Worm (Caenorhabditis elegans) whole organism, mixed stage, embryonic: ENCODE data around the gene gcy-20.

Experiments used
- M03D4.4 ChIP-seq: sonication (generic microtip); optimal IDR thresholded peaks from 2 replicates; lab custom pipeline; 2017; ENCODE audit warnings: mild to moderate bottlenecking, missing genetic modification characterization, missing compliant biosample characterization
- bed-3 ChIP-seq: fragments of 200-800 bp; sonication (Bioruptor generic); optimal IDR thresholded peaks from 3 replicates; lab custom pipeline; 2018; ENCODE audit warnings: mild to moderate bottlenecking, missing genetic modification characterization, moderate library complexity, missing compliant biosample characterization
- blmp-1 ChIP-seq: fragments of 150-350 bp; optimal IDR thresholded peaks from 2 replicates; lab custom pipeline; 2014; ENCODE audit warnings: missing biosample characterization, missing genetic modification characterization
- ceh-39 ChIP-seq: fragments of 150-350 bp; optimal IDR thresholded peaks from 2 replicates; lab custom pipeline; 2014; ENCODE audit warnings: missing biosample characterization, missing genetic modification characterization
- ceh-43 ChIP-seq: fragments of 200-800 bp; sonication (Bioruptor generic); optimal IDR thresholded peaks from 2 replicates; lab custom pipeline; 2018; ENCODE audit warnings: mild to moderate bottlenecking, missing genetic modification characterization, moderate library complexity, missing compliant biosample characterization
- ceh-83 ChIP-seq: fragments of 200-800 bp; sonication (Bioruptor generic); optimal IDR thresholded peaks from 2 replicates; lab custom pipeline; 2018; ENCODE audit warnings: mild to moderate bottlenecking, missing genetic modification characterization, missing compliant biosample characterization
- ces-1 ChIP-seq: fragments of 150-350 bp; optimal IDR thresholded peaks from 2 replicates; lab custom pipeline; 2014; ENCODE audit warnings: missing biosample characterization, missing genetic modification reagents, missing genetic modification characterization
- drap-1 ChIP-seq: fragments of 200-800 bp; sonication (Bioruptor generic); optimal IDR thresholded peaks from 3 replicates; lab custom pipeline; 2018; ENCODE audit warnings: mild to moderate bottlenecking, missing genetic modification characterization, missing compliant biosample characterization
- elt-1 ChIP-seq: sonication (generic microtip); optimal IDR thresholded peaks from 2 replicates; lab custom pipeline; 2017; ENCODE audit warnings: missing genetic modification characterization, mild to moderate bottlenecking, missing compliant biosample characterization, antibody characterized with exemption, moderate library complexity, borderline replicate concordance; ENCODE audit not compliant: insufficient read depth
- elt-3 ChIP-seq: fragments of 150-350 bp; optimal IDR thresholded peaks from 2 replicates; lab custom pipeline; 2014; ENCODE audit warnings: missing biosample characterization, missing genetic modification characterization
- ham-2 ChIP-seq: fragments of 200-800 bp; sonication (Bioruptor generic); optimal IDR thresholded peaks from 2 replicates; lab custom pipeline; 2018; ENCODE audit warnings: mild to moderate bottlenecking, missing genetic modification characterization, missing compliant biosample characterization
- hlh-1 ChIP-seq: fragments of 150-350 bp; optimal IDR thresholded peaks from 2 replicates; lab custom pipeline; 2014; ENCODE audit warnings: missing biosample characterization, missing genetic modification reagents, missing genetic modification characterization
- lin-13 ChIP-seq: fragments of 150-350 bp; optimal IDR thresholded peaks from 2 replicates; lab custom pipeline; 2014; ENCODE audit warnings: missing biosample characterization, missing genetic modification characterization
- lin-32 ChIP-seq: fragments of 200-800 bp; sonication (Bioruptor generic); optimal IDR thresholded peaks from 2 replicates; lab custom pipeline; 2018; ENCODE audit warnings: mild to moderate bottlenecking, missing genetic modification characterization, missing compliant biosample characterization
- mab-5 ChIP-seq: fragments of 150-350 bp; optimal IDR thresholded peaks from 2 replicates; lab custom pipeline; 2014; ENCODE audit warnings: missing biosample characterization, missing genetic modification characterization
- mep-1 ChIP-seq: fragments of 150-350 bp; optimal IDR thresholded peaks from 2 replicates; lab custom pipeline; 2017; ENCODE audit warnings: missing biosample characterization, missing genetic modification reagents, missing genetic modification characterization, inconsistent platforms
- mls-2 ChIP-seq: sonication (generic microtip); optimal IDR thresholded peaks from 2 replicates; lab custom pipeline; 2016; ENCODE audit warnings: mild to moderate bottlenecking, missing genetic modification characterization, moderate library complexity, missing compliant biosample characterization
- nhr-12 ChIP-seq: fragments of 150-350 bp; optimal IDR thresholded peaks from 2 replicates; lab custom pipeline; 2014; ENCODE audit warnings: missing biosample characterization, missing genetic modification characterization
- nhr-2 ChIP-seq: fragments of 150-350 bp; optimal IDR thresholded peaks from 2 replicates; lab custom pipeline; 2014; ENCODE audit warnings: missing biosample characterization, missing genetic modification characterization
- nhr-237 ChIP-seq: fragments of 150-350 bp; optimal IDR thresholded peaks from 2 replicates; lab custom pipeline; 2014; ENCODE audit warnings: missing biosample characterization, missing genetic modification characterization
- nhr-28 ChIP-seq: fragments of 150-350 bp; optimal IDR thresholded peaks from 2 replicates; lab custom pipeline; 2014; ENCODE audit warnings: missing biosample characterization, missing genetic modification characterization
- nhr-76 ChIP-seq: sonication (generic microtip); optimal IDR thresholded peaks from 2 replicates; lab custom pipeline; 2017; ENCODE audit warnings: missing biosample characterization, missing genetic modification characterization
- pha-4 ChIP-seq: fragments of 150-350 bp; optimal IDR thresholded peaks from 2 replicates; lab custom pipeline; 2018; ENCODE audit warnings: missing biosample characterization, missing genetic modification reagents, missing genetic modification characterization
- sem-2 ChIP-seq: fragments of 200-800 bp; sonication (Bioruptor generic); optimal IDR thresholded peaks from 2 replicates; lab custom pipeline; 2018; ENCODE audit warnings: mild to moderate bottlenecking, missing genetic modification characterization, missing compliant biosample characterization
- snpc-4 ChIP-seq: fragments of 150-350 bp; optimal IDR thresholded peaks from 2 replicates; lab custom pipeline; 2014; ENCODE audit warnings: missing biosample characterization, missing genetic modification characterization
- sptf-1 ChIP-seq: sonication (generic microtip); optimal IDR thresholded peaks from 2 replicates; lab custom pipeline; 2017; ENCODE audit warnings: mild to moderate bottlenecking, missing genetic modification characterization, moderate library complexity, missing compliant biosample characterization
- unc-120 ChIP-seq: sonication (generic microtip); optimal IDR thresholded peaks from 2 replicates; lab custom pipeline; 2017; ENCODE audit warnings: missing genetic modification characterization, missing compliant biosample characterization; ENCODE audit not compliant: poor library complexity, severe bottlenecking
- unc-39 ChIP-seq: fragments of 150-350 bp; optimal IDR thresholded peaks from 2 replicates; lab custom pipeline; 2014; ENCODE audit warnings: missing biosample characterization, missing genetic modification characterization
- unc-62 ChIP-seq: fragments of 150-350 bp; optimal IDR thresholded peaks from 2 replicates; lab custom pipeline; 2014; ENCODE audit warnings: missing biosample characterization, missing genetic modification reagents, missing genetic modification characterization
- zip-8 ChIP-seq: fragments of 150-350 bp; optimal IDR thresholded peaks from 2 replicates; lab custom pipeline; 2014; ENCODE audit warnings: missing biosample characterization, missing genetic modification characterization
- ztf-11 ChIP-seq: fragments of 150-350 bp; optimal IDR thresholded peaks from 2 replicates; lab custom pipeline; 2014; ENCODE audit warnings: missing biosample characterization, missing genetic modification characterization

The gcy-20 gene

DNA sequence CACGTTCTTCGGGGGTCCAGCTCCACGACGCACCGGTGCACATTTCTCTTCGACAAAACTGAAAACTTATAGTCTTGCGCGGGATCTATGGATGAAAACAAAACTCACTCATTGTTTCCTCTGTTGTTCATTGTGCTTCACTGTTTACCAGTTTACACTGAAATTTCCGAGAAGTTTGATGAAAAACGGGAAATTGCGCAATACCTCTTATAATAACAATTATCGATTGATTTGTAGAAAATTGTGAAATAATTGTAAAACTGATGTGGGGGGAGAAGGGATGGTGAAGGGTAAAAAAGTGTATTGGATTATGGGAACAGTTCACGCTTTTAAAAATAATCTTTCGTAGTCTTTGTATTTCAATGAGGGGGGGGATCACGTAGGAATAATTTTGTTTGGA is 24.1 kb downstream of the gcy-20 start:
- TF ChIP-seq nhr-237 (tag; lab: Kevin White, UChicago) (no peak), pha-4 (tag; lab: Kevin White, UChicago) (no peak), ces-1 (GFP tag; lab: Kevin White, UChicago) (no peak), ham-2 (GFP tag; lab: Kevin White, UChicago) (no peak), zip-8 (tag; lab: Kevin White, UChicago) (peak; percentile 69), blmp-1 (no peak), M03D4.4 (tag; lab: Kevin White, UChicago) (no peak), mls-2 (no peak)

DNA sequence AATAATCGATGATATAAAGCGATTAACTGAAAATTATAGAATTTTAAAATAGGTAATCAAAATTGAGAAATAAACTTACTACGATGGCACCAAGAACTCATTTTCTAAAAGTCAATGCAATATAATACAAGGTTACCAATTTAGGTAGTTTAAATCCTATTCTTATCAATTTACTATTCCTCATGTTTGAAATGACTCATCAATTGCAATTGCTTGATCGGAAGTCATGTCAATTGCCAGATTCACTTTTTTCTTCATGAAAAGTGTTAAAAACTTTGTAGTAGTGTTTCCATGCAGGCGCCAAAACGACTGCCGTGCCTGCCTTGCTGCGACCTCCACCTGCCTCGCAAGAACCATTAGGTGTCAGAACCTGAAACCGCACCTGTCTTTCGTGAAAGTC is 27.0 kb downstream of the gcy-20 start, which contains the start of gene F11A5.13:
Gene F11A5.13, minus strand, starts transcription at position 101 of the 400 bp plus-strand sequence.
- TF ChIP-seq sem-2 (GFP tag; lab: Kevin White, UChicago): no peak
- no peak for TF ChIP-seq elt-1 (tag; lab: Kevin White, UChicago)
- TF ChIP-seq M03D4.4 (tag; lab: Kevin White, UChicago): no peak
- no peak for TF ChIP-seq unc-39 (tag; lab: Kevin White, UChicago)
- no peak for TF ChIP-seq bed-3 (GFP tag; lab: Kevin White, UChicago)
- TF ChIP-seq ztf-11 (tag; lab: Kevin White, UChicago): no peak
- TF ChIP-seq lin-13 (tag; lab: Kevin White, UChicago): no peak
- no peak for TF ChIP-seq pha-4 (tag; lab: Kevin White, UChicago)
- no peak for TF ChIP-seq blmp-1
- no peak for TF ChIP-seq hlh-1 (tag; lab: Kevin White, UChicago)
- no peak for TF ChIP-seq unc-62
- no peak for TF ChIP-seq nhr-2 (tag; lab: Kevin White, UChicago)
- TF ChIP-seq ceh-43: no peak
- no peak for TF ChIP-seq sptf-1 (tag; lab: Kevin White, UChicago)
- no peak for TF ChIP-seq mab-5 (tag; lab: Kevin White, UChicago)
- TF ChIP-seq, all 35 proteins: peak for 0

DNA sequence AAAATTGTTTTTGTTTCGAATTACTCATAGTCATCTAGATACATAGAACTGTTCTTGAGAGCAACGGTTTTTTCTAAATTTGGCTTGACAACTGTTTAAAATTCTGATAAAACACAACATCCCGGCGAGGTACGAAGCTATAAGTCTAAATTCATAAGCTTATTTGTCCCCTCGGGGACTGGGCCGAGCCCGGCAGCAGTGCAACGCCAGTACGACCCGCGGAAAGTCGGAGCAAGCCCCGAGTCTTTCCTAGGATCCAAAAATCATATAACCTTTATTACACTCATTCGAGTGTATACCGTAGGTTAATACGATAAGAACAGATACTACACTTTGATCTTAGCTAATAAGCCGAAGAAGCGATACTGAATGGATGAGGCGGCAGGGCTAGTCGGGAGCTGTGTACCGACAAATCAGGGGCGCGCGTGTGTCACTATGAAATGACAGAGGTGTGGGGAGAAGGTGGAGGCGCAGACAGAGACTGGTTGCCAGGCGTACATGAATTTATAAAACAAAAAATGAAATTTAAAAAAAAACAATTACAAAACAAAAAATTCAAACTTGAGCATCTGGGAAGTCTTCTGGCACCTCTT is 28.0 kb downstream of the gcy-20 start:
- TF ChIP-seq ceh-39 (tag; lab: Kevin White, UChicago): no peak
- TF ChIP-seq lin-32 (GFP tag; lab: Kevin White, UChicago): no peak
- no peak for TF ChIP-seq drap-1 (GFP tag; lab: Kevin White, UChicago)
- no peak for TF ChIP-seq blmp-1
- no peak for TF ChIP-seq ceh-83 (GFP tag; lab: Kevin White, UChicago)
- no peak for TF ChIP-seq nhr-12 (tag; lab: Kevin White, UChicago)
- no peak for TF ChIP-seq unc-120 (tag; lab: Kevin White, UChicago)
- no peak for TF ChIP-seq ces-1 (GFP tag; lab: Kevin White, UChicago)
- TF ChIP-seq unc-39 (tag; lab: Kevin White, UChicago): no peak
- no peak for TF ChIP-seq nhr-28 (tag; lab: Kevin White, UChicago)
- TF ChIP-seq ceh-43: no peak
- TF ChIP-seq lin-13 (tag; lab: Kevin White, UChicago): no peak
- TF ChIP-seq mep-1 (tag; lab: Kevin White, UChicago): no peak
- TF ChIP-seq unc-62: no peak

DNA sequence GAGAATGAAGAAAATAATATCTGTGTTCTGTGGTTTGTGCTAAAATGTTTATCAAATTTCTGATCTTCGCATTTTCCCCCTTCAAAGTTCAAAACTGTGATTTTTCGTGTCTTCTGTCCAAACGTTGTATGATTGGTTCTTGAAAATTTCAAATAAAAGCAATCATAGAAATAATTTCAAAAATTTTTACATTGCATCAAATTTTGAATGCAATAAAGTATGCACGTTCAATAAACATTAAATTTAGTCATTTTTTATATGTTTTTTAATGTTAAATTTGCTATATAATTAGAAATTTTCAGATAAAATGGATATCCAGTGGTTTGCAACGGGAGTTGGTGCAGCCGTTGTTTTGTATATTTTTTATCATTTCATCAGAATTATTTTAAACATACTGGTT is 29.6 kb downstream of the gcy-20 start, which contains the start of gene stdh-2:
Gene stdh-2, plus strand, starts transcription at position 301 of the 400 bp plus-strand sequence.
- TF ChIP-seq blmp-1: no peak
- TF ChIP-seq ztf-11 (tag; lab: Kevin White, UChicago): no peak
- no peak for TF ChIP-seq elt-1 (tag; lab: Kevin White, UChicago)
- no peak for TF ChIP-seq lin-32 (GFP tag; lab: Kevin White, UChicago)
- no peak for TF ChIP-seq zip-8 (tag; lab: Kevin White, UChicago)
- no peak for TF ChIP-seq nhr-28 (tag; lab: Kevin White, UChicago)
- TF ChIP-seq, all 35 proteins: peak for 0

DNA sequence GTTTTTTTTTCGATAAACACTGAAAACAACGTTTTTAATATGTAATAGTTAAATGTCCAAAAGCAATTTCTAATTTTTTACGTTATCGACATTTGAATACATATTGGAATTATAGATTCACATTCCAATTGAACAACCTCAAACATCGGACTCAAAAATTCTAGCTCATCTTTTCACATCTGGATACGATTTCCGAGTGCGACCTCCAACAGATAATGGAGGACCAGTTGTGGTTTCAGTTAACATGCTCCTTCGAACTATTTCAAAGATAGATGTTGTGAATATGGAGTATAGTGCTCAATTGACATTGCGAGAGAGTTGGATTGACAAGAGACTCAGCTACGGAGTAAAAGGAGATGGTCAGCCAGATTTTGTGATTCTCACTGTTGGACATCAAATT is 33.6 kb downstream of the gcy-20 start:
- TF ChIP-seq mls-2 (no peak), unc-120 (tag; lab: Kevin White, UChicago) (no peak), elt-3 (tag; lab: Kevin White, UChicago) (no peak), nhr-76 (tag; lab: Kevin White, UChicago) (no peak), snpc-4 (tag; lab: Kevin White, UChicago) (no peak)
